Fruit fly (Drosophila melanogaster) whole organism, embryonic: ENCODE results near the gene CkIIalpha-i3.

Experiments used
- Antp ChIP-seq: fragments of 200-800 bp; sonication (Bioruptor generic); optimal IDR thresholded peaks from 3 replicates; lab custom pipeline; 2016; ENCODE audit warnings: missing biosample characterization, missing genetic modification characterization
- Atf-2 ChIP-seq: fragments of 200-800 bp; sonication (Bioruptor generic); optimal IDR thresholded peaks from 2 replicates; lab custom pipeline; 2016; ENCODE audit warnings: missing biosample characterization, missing genetic modification characterization
- BEAF-32 ChIP-seq: fragments of 200-800 bp; sonication (Bioruptor generic); optimal IDR thresholded peaks from 3 replicates; lab custom pipeline; 2017; ENCODE audit warnings: missing biosample characterization, missing genetic modification characterization, mild to moderate bottlenecking, moderate library complexity, missing genetic modification reagents
- Bgb ChIP-seq: fragments of 200-800 bp; sonication (Bioruptor generic); IDR thresholded peaks from 2 replicates; pipeline ENCODE4 v1.3.6; 2022; ENCODE audit warnings: missing biosample characterization, missing genetic modification characterization; ENCODE audit not compliant: partially characterized antibody
- CG10267 ChIP-seq: fragments of 200-800 bp; sonication (Bioruptor generic); optimal IDR thresholded peaks from 2 replicates; lab custom pipeline; 2018; ENCODE audit warnings: missing biosample characterization, mild to moderate bottlenecking, missing genetic modification characterization, moderate library complexity
- CG11247 ChIP-seq: fragments of 200-800 bp; sonication (Bioruptor generic); IDR thresholded peaks from 2 replicates; pipeline ENCODE4 v1.3.6; 2022; ENCODE audit warnings: missing biosample characterization, missing genetic modification characterization
- CG11695 ChIP-seq: fragments of 200-800 bp; sonication (Bioruptor generic); IDR thresholded peaks from 3 replicates; pipeline ENCODE4 v1.3.6; 2022; ENCODE audit warnings: missing biosample characterization, missing genetic modification characterization
- CG12942 ChIP-seq: fragments of 200-800 bp; sonication (Bioruptor generic); optimal IDR thresholded peaks from 3 replicates; lab custom pipeline; 2016; ENCODE audit warnings: missing biosample characterization, missing genetic modification characterization
- CG14014 ChIP-seq: fragments of 200-800 bp; sonication (Bioruptor generic); IDR thresholded peaks from 2 replicates; pipeline ENCODE4 v1.3.6; 2022; ENCODE audit warnings: missing biosample characterization, missing genetic modification characterization
- CG15073 ChIP-seq: fragments of 200-800 bp; sonication (Bioruptor generic); optimal IDR thresholded peaks from 2 replicates; lab custom pipeline; 2016; ENCODE audit warnings: missing biosample characterization, missing genetic modification characterization
- CG15601 ChIP-seq: fragments of 200-800 bp; sonication (Bioruptor generic); optimal IDR thresholded peaks from 3 replicates; lab custom pipeline; 2019; ENCODE audit warnings: missing biosample characterization, mild to moderate bottlenecking, missing genetic modification characterization, moderate library complexity
- CG16779 ChIP-seq: fragments of 200-800 bp; sonication (Bioruptor generic); IDR thresholded peaks from 2 replicates; pipeline ENCODE4 v1.3.6; 2022; ENCODE audit warnings: missing biosample characterization, missing genetic modification characterization
- CG17568 ChIP-seq: fragments of 200-800 bp; sonication (Bioruptor generic); optimal IDR thresholded peaks from 2 replicates; lab custom pipeline; 2018; ENCODE audit warnings: missing biosample characterization, mild to moderate bottlenecking, missing genetic modification characterization, moderate library complexity
- CG17612 ChIP-seq: fragments of 200-800 bp; sonication (Bioruptor generic); IDR thresholded peaks from 2 replicates; pipeline ENCODE4 v1.3.6; 2022; ENCODE audit warnings: missing biosample characterization, missing genetic modification characterization
- CG18011 ChIP-seq: fragments of 200-800 bp; sonication (Bioruptor generic); optimal IDR thresholded peaks from 2 replicates; lab custom pipeline; 2017; ENCODE audit warnings: missing biosample characterization, missing genetic modification characterization, mild to moderate bottlenecking, moderate library complexity, missing genotype
- CG31365 ChIP-seq: fragments of 200-800 bp; sonication (Bioruptor generic); optimal IDR thresholded peaks from 2 replicates; lab custom pipeline; 2018; ENCODE audit warnings: missing biosample characterization, mild to moderate bottlenecking, missing genetic modification characterization
- CG31388 ChIP-seq: fragments of 200-800 bp; sonication (Bioruptor generic); optimal IDR thresholded peaks from 2 replicates; lab custom pipeline; 2016; ENCODE audit warnings: missing biosample characterization, missing genetic modification characterization
- CG33557 ChIP-seq: fragments of 200-800 bp; sonication (Bioruptor generic); optimal IDR thresholded peaks from 2 replicates; lab custom pipeline; 2019; ENCODE audit warnings: missing biosample characterization, mild to moderate bottlenecking, missing genetic modification characterization, moderate library complexity
- CG3995 ChIP-seq: fragments of 200-800 bp; sonication (Bioruptor generic); optimal IDR thresholded peaks from 3 replicates; lab custom pipeline; 2016; ENCODE audit warnings: missing biosample characterization, missing genetic modification characterization
- CG42726 ChIP-seq: fragments of 200-800 bp; sonication (Bioruptor generic); IDR thresholded peaks from 2 replicates; pipeline ENCODE4 v1.3.6; 2022; ENCODE audit warnings: missing biosample characterization, missing genetic modification characterization; ENCODE audit not compliant: partially characterized antibody
- CG4820 ChIP-seq: fragments of 200-800 bp; sonication (Bioruptor generic); optimal IDR thresholded peaks from 3 replicates; lab custom pipeline; 2016; ENCODE audit warnings: missing biosample characterization, missing genetic modification characterization
- CG6175 ChIP-seq: fragments of 200-800 bp; sonication (Bioruptor generic); IDR thresholded peaks from 3 replicates; pipeline ENCODE4 v1.3.6; 2022; ENCODE audit warnings: missing biosample characterization, missing genetic modification characterization
- CG6272 ChIP-seq: fragments of 200-800 bp; sonication (Bioruptor generic); IDR thresholded peaks from 2 replicates; pipeline ENCODE4 v1.3.6; 2022; ENCODE audit warnings: missing biosample characterization, missing genetic modification characterization
- CG8924 ChIP-seq: fragments of 200-800 bp; optimal IDR thresholded peaks from 3 replicates; lab custom pipeline; 2019; ENCODE audit warnings: missing biosample characterization, mild to moderate bottlenecking, missing genetic modification characterization, moderate library complexity
- CG9609 ChIP-seq: fragments of 200-800 bp; sonication (Bioruptor generic); optimal IDR thresholded peaks from 3 replicates; lab custom pipeline; 2016; ENCODE audit warnings: missing biosample characterization, missing genetic modification characterization
- Dbx ChIP-seq: fragments of 200-800 bp; sonication (Bioruptor generic); IDR thresholded peaks from 3 replicates; pipeline ENCODE4 v1.3.6; 2022; ENCODE audit warnings: missing biosample characterization, missing genetic modification characterization
- Dip3 ChIP-seq: fragments of 200-800 bp; sonication (Bioruptor generic); optimal IDR thresholded peaks from 3 replicates; lab custom pipeline; 2016; ENCODE audit warnings: missing biosample characterization, missing genetic modification characterization
- Dref ChIP-seq: fragments of 200-800 bp; sonication (Bioruptor generic); IDR thresholded peaks from 2 replicates; pipeline ENCODE4 v1.3.6; 2022; ENCODE audit warnings: missing biosample characterization, missing genetic modification characterization
- E2f1 ChIP-seq: fragments of 200-800 bp; sonication (Bioruptor generic); IDR thresholded peaks from 2 replicates; pipeline ENCODE4 v1.3.6; 2022; ENCODE audit warnings: missing biosample characterization, missing genetic modification characterization
- Ets65A ChIP-seq: fragments of 200-800 bp; sonication (Bioruptor generic); peaks from one replicate; lab custom pipeline; 2016; ENCODE audit warnings: missing biosample characterization, missing genetic modification characterization
- HmgZ ChIP-seq: fragments of 200-800 bp; sonication (Bioruptor generic); optimal IDR thresholded peaks from 2 replicates; lab custom pipeline; 2018; ENCODE audit warnings: missing biosample characterization, mild to moderate bottlenecking, missing genetic modification characterization
- Hsf ChIP-seq: fragments of 200-800 bp; sonication (Bioruptor generic); optimal IDR thresholded peaks from 3 replicates; lab custom pipeline; 2016; ENCODE audit warnings: missing biosample characterization, missing genetic modification characterization
- Scr ChIP-seq: fragments of 200-800 bp; sonication (Bioruptor generic); IDR thresholded peaks from 2 replicates; pipeline ENCODE4 v1.3.6; 2022; ENCODE audit warnings: missing biosample characterization, missing genetic modification characterization; ENCODE audit not compliant: partially characterized antibody
- Spps ChIP-seq: fragments of 200-800 bp; sonication (Bioruptor generic); optimal IDR thresholded peaks from 2 replicates; lab custom pipeline; 2018; ENCODE audit warnings: missing biosample characterization, mild to moderate bottlenecking, missing genetic modification characterization
- Trl ChIP-seq, 3 experiments: fragments of >200 bp in 2 of 3; fragments of 200-800 bp in 1 of 3; sonication (Bioruptor generic) in 1 of 3; optimal IDR thresholded peaks; 2 replicates in 1 of 3; 3 replicates in 2 of 3; lab custom pipeline; 2016 to 2017; ENCODE audit warnings: missing biosample characterization in 1 of 3, missing genetic modification characterization in 1 of 3
- al ChIP-seq: fragments of 200-800 bp; sonication (Bioruptor generic); IDR thresholded peaks from 2 replicates; pipeline ENCODE4 v1.3.6; 2022; ENCODE audit warnings: missing biosample characterization, missing genetic modification characterization
- bowl ChIP-seq: fragments of 200-800 bp; sonication (Bioruptor generic); IDR thresholded peaks from 2 replicates; pipeline ENCODE4 v1.3.6; 2022; ENCODE audit warnings: missing biosample characterization, missing genetic modification characterization
- bsh ChIP-seq, 2 experiments: fragments of 200-800 bp; sonication (Bioruptor generic); optimal IDR thresholded peaks; 2 replicates each; lab custom pipeline; 2017 to 2018; ENCODE audit warnings: mild to moderate bottlenecking in 2 of 2, missing biosample characterization in 2 of 2, missing genetic modification characterization in 2 of 2, moderate library complexity in 1 of 2
- cg ChIP-seq: fragments of 200-800 bp; sonication (Bioruptor generic); optimal IDR thresholded peaks from 3 replicates; lab custom pipeline; 2019; ENCODE audit warnings: missing biosample characterization, mild to moderate bottlenecking, missing genetic modification characterization, moderate library complexity
- ewg ChIP-seq: fragments of 200-800 bp; sonication (Bioruptor generic); optimal IDR thresholded peaks from 3 replicates; lab custom pipeline; 2017; ENCODE audit warnings: mild to moderate bottlenecking, missing biosample characterization, missing genetic modification reagents, missing genetic modification characterization
- gcm2 ChIP-seq: fragments of 200-800 bp; sonication (Bioruptor generic); optimal IDR thresholded peaks from 2 replicates; lab custom pipeline; 2016; ENCODE audit warnings: missing biosample characterization, missing genetic modification characterization
- ham ChIP-seq: fragments of 200-800 bp; sonication (Bioruptor generic); IDR thresholded peaks from 2 replicates; pipeline ENCODE4 v1.3.6; 2022; ENCODE audit warnings: missing biosample characterization, missing genetic modification characterization
- hbn ChIP-seq: fragments of 200-800 bp; sonication (Bioruptor generic); IDR thresholded peaks from 2 replicates; pipeline ENCODE4 v1.3.6; 2022; ENCODE audit warnings: missing biosample characterization, missing genetic modification characterization; ENCODE audit not compliant: partially characterized antibody
- peb ChIP-seq: fragments of 200-800 bp; sonication (Bioruptor generic); IDR thresholded peaks from 2 replicates; pipeline ENCODE4 v1.3.6; 2022; ENCODE audit warnings: missing biosample characterization, missing genetic modification characterization
- pum ChIP-seq: fragments of 200-800 bp; sonication (Bioruptor generic); optimal IDR thresholded peaks from 2 replicates; lab custom pipeline; 2016; ENCODE audit warnings: missing biosample characterization, missing genetic modification characterization
- shn ChIP-seq: fragments of 200-800 bp; sonication (Bioruptor generic); optimal IDR thresholded peaks from 3 replicates; lab custom pipeline; 2016; ENCODE audit warnings: missing biosample characterization, missing genetic modification characterization
- sisA ChIP-seq: fragments of 200-800 bp; sonication (Bioruptor generic); IDR thresholded peaks from 2 replicates; pipeline ENCODE4 v1.3.6; 2022; ENCODE audit warnings: missing biosample characterization, missing genetic modification characterization
- vnd ChIP-seq: fragments of 200-800 bp; sonication (Bioruptor generic); IDR thresholded peaks from 3 replicates; pipeline ENCODE4 v1.3.6; 2022; ENCODE audit warnings: missing biosample characterization, missing genetic modification characterization; ENCODE audit not compliant: partially characterized antibody
- wek ChIP-seq: fragments of 200-800 bp; sonication (Bioruptor generic); optimal IDR thresholded peaks from 3 replicates; lab custom pipeline; 2018; ENCODE audit warnings: missing biosample characterization, mild to moderate bottlenecking, missing genetic modification characterization, moderate library complexity

Gene CkIIalpha-i3

DNA sequence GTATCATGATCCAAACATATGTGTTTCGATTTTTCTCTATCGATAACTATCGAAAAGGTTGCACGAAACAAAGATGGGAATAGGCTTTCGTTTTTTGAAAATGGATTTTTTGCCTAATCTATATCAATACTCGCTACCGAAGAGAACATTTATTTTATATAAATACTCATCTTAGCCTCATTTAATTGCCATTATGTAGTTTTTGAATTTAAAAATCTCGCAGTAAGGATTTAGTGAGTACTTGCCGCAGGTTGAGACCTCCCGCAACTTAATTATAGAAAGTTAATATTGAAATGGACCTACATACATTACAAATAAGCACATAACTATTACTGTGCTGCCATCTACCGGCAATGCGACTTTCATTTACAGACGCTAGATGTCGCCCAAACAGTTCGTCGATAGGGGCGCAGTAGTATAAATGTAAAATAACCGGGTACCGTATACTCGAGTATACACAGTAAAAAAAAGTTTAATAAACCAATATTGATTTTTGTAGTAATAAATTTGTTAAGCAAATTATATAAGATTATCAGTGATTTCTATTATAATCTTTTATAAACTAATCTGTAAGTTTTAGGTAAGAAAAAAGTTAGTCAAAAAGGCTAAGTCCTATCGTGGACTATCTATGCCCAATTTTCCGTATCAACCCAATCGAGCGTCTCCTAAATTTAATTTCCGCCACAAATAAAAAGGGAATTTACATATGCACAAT lies 1.6 kb upstream of the CkIIalpha-i3 start, which contains the start of gene CG13896 (continued):
- peak; percentile 81 for TF ChIP-seq CG31388 (GFP tag; lab: Kevin White, UChicago)
- peak; percentile 93 for TF ChIP-seq pum (GFP tag; lab: Kevin White, UChicago)
- TF ChIP-seq Bgb (GFP tag; lab: Robert Waterston, UW): peak; percentile 58
- no peak for TF ChIP-seq cg
- peak; percentile 79 for TF ChIP-seq CG6272
- peak; percentile 82 for TF ChIP-seq Dip3 (GFP tag; lab: Kevin White, UChicago)
- peak; percentile 74 for TF ChIP-seq CG42726 (GFP tag; lab: Robert Waterston, UW)
- peak; percentile 83 for TF ChIP-seq CG10267
- peak; percentile 100 for TF ChIP-seq Ets65A (GFP tag; lab: Kevin White, UChicago)
- TF ChIP-seq CG11247: peak; percentile 95
- peak; percentile 87 for TF ChIP-seq CG16779 (GFP tag; lab: Robert Waterston, UW)
- TF ChIP-seq CG18011 (GFP tag; lab: Kevin White, UChicago): peak; percentile 44
- peak; percentile 60 for TF ChIP-seq al (GFP tag; lab: Robert Waterston, UW)
- TF ChIP-seq bowl (GFP tag; lab: Robert Waterston, UW): no peak
- TF ChIP-seq ham: 0 out of 2 replicates have a peak, but pooled peaks have one; percentile 44
- peak; percentile 88 for TF ChIP-seq Dbx
- TF ChIP-seq CG11695 (GFP tag; lab: Robert Waterston, UW): peak; percentile 76; the same call in 2 of the 3 replicates
- peak; percentile 92 for TF ChIP-seq Antp (GFP tag; lab: Kevin White, UChicago)
- TF ChIP-seq hbn: peak; percentile 74
- TF ChIP-seq CG4820 (GFP tag; lab: Kevin White, UChicago): peak; percentile 82
- peak; percentile 80 for TF ChIP-seq CG12942
- peak; percentile 87 for TF ChIP-seq shn
- peak; percentile 76 for TF ChIP-seq CG14014 (GFP tag; lab: Robert Waterston, UW)
- peak; percentile 17 to 79 for TF ChIP-seq bsh (GFP tag; optimal IDR thresholded peaks at IDR 0.05; lab: Kevin White, UChicago)
- peak; percentile 40 for TF ChIP-seq CG17568
- TF ChIP-seq vnd (GFP tag; lab: Robert Waterston, UW): peak; percentile 58; the same call in 2 of the 3 replicates
- peak; percentile 67 for TF ChIP-seq CG33557 (GFP tag; lab: Kevin White, UChicago)
- peak; percentile 87 for TF ChIP-seq CG9609 (GFP tag; lab: Kevin White, UChicago)
- TF ChIP-seq Trl (optimal IDR thresholded peaks at IDR 0.05; lab: Kevin White, UChicago): no peak
- TF ChIP-seq Trl (GFP tag; optimal IDR thresholded peaks at IDR 0.05; lab: Kevin White, UChicago): peak; percentile 95
- TF ChIP-seq gcm2: peak; percentile 36
- peak; percentile 94 for TF ChIP-seq Hsf
- TF ChIP-seq CG6175: peak; percentile 87; the same call in 2 of the 3 replicates
- peak; percentile 76 for TF ChIP-seq CG31365 (tag; lab: Kevin White, UChicago)
- peak; percentile 72 for TF ChIP-seq CG15073 (GFP tag; lab: Kevin White, UChicago)
- peak; percentile 74 for TF ChIP-seq peb (GFP tag; lab: Robert Waterston, UW)
- peak; percentile 88 for TF ChIP-seq Atf-2 (GFP tag; lab: Kevin White, UChicago)
- TF ChIP-seq CG8924 (tag; lab: Kevin White, UChicago): peak; percentile 76
- TF ChIP-seq HmgZ: peak; percentile 91
- TF ChIP-seq CG17612 (GFP tag; lab: Robert Waterston, UW): peak; percentile 34; the same call in 1 of the 2 replicates
- TF ChIP-seq ewg (GFP tag; lab: Kevin White, UChicago): peak; percentile 65
- peak; percentile 83 for TF ChIP-seq E2f1 (GFP tag; lab: Robert Waterston, UW)
- TF ChIP-seq wek (GFP tag; lab: Kevin White, UChicago): peak; percentile 64
- peak; percentile 78 for TF ChIP-seq BEAF-32 (GFP tag; lab: Kevin White, UChicago)
- peak; percentile 92 for TF ChIP-seq sisA (GFP tag; lab: Robert Waterston, UW)
- peak; percentile 54 for TF ChIP-seq Dref (GFP tag; lab: Robert Waterston, UW)
- peak; percentile 64 for TF ChIP-seq Spps (tag; lab: Kevin White, UChicago)
- TF ChIP-seq CG3995 (GFP tag; lab: Kevin White, UChicago): peak; percentile 9
- peak; percentile 79 for TF ChIP-seq Scr (GFP tag; lab: Robert Waterston, UW)
- TF ChIP-seq CG15601 (tag; lab: Kevin White, UChicago): peak; percentile 74
